Fruit fly (Drosophila melanogaster) whole organism, embryonic: ENCODE results near the gene CG33773.

Source experiments
- Antp ChIP-seq: fragments of 200-800 bp; sonication (Bioruptor generic); optimal IDR thresholded peaks from 3 replicates; lab custom pipeline; 2016; ENCODE audit warnings: missing biosample characterization, missing genetic modification characterization
- Asciz ChIP-seq: fragments of 200-800 bp; sonication (Bioruptor generic); optimal IDR thresholded peaks from 2 replicates; lab custom pipeline; 2017; ENCODE audit warnings: missing biosample characterization, mild to moderate bottlenecking, missing genetic modification characterization, missing genetic modification reagents
- Atf6 ChIP-seq: fragments of 200-800 bp; sonication (Bioruptor generic); IDR thresholded peaks from 2 replicates; pipeline ENCODE4 v1.3.6; 2022; ENCODE audit warnings: missing biosample characterization, missing genetic modification characterization
- CG10147 ChIP-seq: fragments of 200-800 bp; sonication (Bioruptor generic); optimal IDR thresholded peaks from 2 replicates; lab custom pipeline; 2019; ENCODE audit warnings: missing biosample characterization, mild to moderate bottlenecking, missing genetic modification characterization, moderate library complexity
- CG10366 ChIP-seq: fragments of 200-800 bp; sonication (Bioruptor generic); IDR thresholded peaks from 2 replicates; pipeline ENCODE4 v1.3.6; 2022; ENCODE audit warnings: missing biosample characterization, missing genetic modification characterization
- CG10959 ChIP-seq: fragments of 200-800 bp; sonication (Bioruptor generic); IDR thresholded peaks from 2 replicates; pipeline ENCODE4 v1.3.6; 2022; ENCODE audit warnings: missing biosample characterization, missing genetic modification characterization
- CG11456 ChIP-seq: fragments of 200-800 bp; sonication (Bioruptor generic); IDR thresholded peaks from 3 replicates; pipeline ENCODE4 v1.3.6; 2022; ENCODE audit warnings: missing biosample characterization, missing genetic modification characterization
- CG11560 ChIP-seq: fragments of 200-800 bp; sonication (Bioruptor generic); IDR thresholded peaks from 3 replicates; pipeline ENCODE4 v1.3.6; 2022; ENCODE audit warnings: missing biosample characterization, missing genetic modification characterization
- CG12659 ChIP-seq: fragments of 200-800 bp; sonication (Bioruptor generic); optimal IDR thresholded peaks from 3 replicates; lab custom pipeline; 2017; ENCODE audit warnings: mild to moderate bottlenecking, missing biosample characterization, missing genetic modification reagents, missing genetic modification characterization
- CG13894 ChIP-seq: fragments of 200-800 bp; sonication (Bioruptor generic); optimal IDR thresholded peaks from 3 replicates; lab custom pipeline; 2018; ENCODE audit warnings: missing biosample characterization, mild to moderate bottlenecking, missing genetic modification characterization, moderate library complexity
- CG1529 ChIP-seq: fragments of 200-800 bp; sonication (Bioruptor generic); optimal IDR thresholded peaks from 3 replicates; lab custom pipeline; 2018; ENCODE audit warnings: missing biosample characterization, missing genetic modification characterization
- CG15696 ChIP-seq: fragments of 200-800 bp; sonication (Bioruptor generic); optimal IDR thresholded peaks from 2 replicates; lab custom pipeline; 2019; ENCODE audit warnings: missing biosample characterization, mild to moderate bottlenecking, missing genetic modification characterization, moderate library complexity
- CG16813 ChIP-seq: fragments of 200-800 bp; sonication (Bioruptor generic); IDR thresholded peaks from 3 replicates; pipeline ENCODE4 v1.3.6; 2022; ENCODE audit warnings: missing biosample characterization, missing genetic modification characterization; ENCODE audit not compliant: partially characterized antibody
- CG17612 ChIP-seq: fragments of 200-800 bp; sonication (Bioruptor generic); IDR thresholded peaks from 2 replicates; pipeline ENCODE4 v1.3.6; 2022; ENCODE audit warnings: missing biosample characterization, missing genetic modification characterization
- CG2120 ChIP-seq: fragments of 200-800 bp; sonication (Bioruptor generic); optimal IDR thresholded peaks from 3 replicates; lab custom pipeline; 2016; ENCODE audit warnings: missing biosample characterization, missing genetic modification characterization
- CG2202 ChIP-seq: fragments of 200-800 bp; sonication (Bioruptor generic); optimal IDR thresholded peaks from 2 replicates; lab custom pipeline; 2018; ENCODE audit warnings: missing biosample characterization, mild to moderate bottlenecking, missing genetic modification characterization
- CG2678 ChIP-seq: fragments of 200-800 bp; sonication (Bioruptor generic); optimal IDR thresholded peaks from 3 replicates; lab custom pipeline; 2019; ENCODE audit warnings: missing biosample characterization, mild to moderate bottlenecking, missing genetic modification characterization, moderate library complexity
- CG31224 ChIP-seq: fragments of 200-800 bp; sonication (Bioruptor generic); IDR thresholded peaks from 2 replicates; pipeline ENCODE4 v1.3.6; 2022; ENCODE audit warnings: missing biosample characterization, missing genetic modification characterization
- CG3163 ChIP-seq: fragments of 200-800 bp; sonication (Bioruptor generic); optimal IDR thresholded peaks from 3 replicates; lab custom pipeline; 2016; ENCODE audit warnings: missing biosample characterization, missing genetic modification characterization
- CG3995 ChIP-seq: fragments of 200-800 bp; sonication (Bioruptor generic); optimal IDR thresholded peaks from 3 replicates; lab custom pipeline; 2016; ENCODE audit warnings: missing biosample characterization, missing genetic modification characterization
- CG7928 ChIP-seq: fragments of 200-800 bp; sonication (Bioruptor generic); optimal IDR thresholded peaks from 2 replicates; lab custom pipeline; 2017; ENCODE audit warnings: missing biosample characterization, mild to moderate bottlenecking, missing genetic modification characterization
- CG9609 ChIP-seq: fragments of 200-800 bp; sonication (Bioruptor generic); optimal IDR thresholded peaks from 3 replicates; lab custom pipeline; 2016; ENCODE audit warnings: missing biosample characterization, missing genetic modification characterization
- CG9932 ChIP-seq: fragments of 200-800 bp; sonication (Bioruptor generic); IDR thresholded peaks from 2 replicates; pipeline ENCODE4 v1.3.6; 2022; ENCODE audit warnings: missing biosample characterization, missing genetic modification characterization
- CTCF ChIP-seq: fragments of 200-800 bp; sonication (Bioruptor generic); optimal IDR thresholded peaks from 2 replicates; lab custom pipeline; 2017; ENCODE audit warnings: missing biosample characterization, mild to moderate bottlenecking, missing genetic modification characterization, moderate library complexity
- Dek ChIP-seq: fragments of 200-800 bp; sonication (Bioruptor generic); optimal IDR thresholded peaks from 3 replicates; lab custom pipeline; 2019; ENCODE audit warnings: missing biosample characterization, mild to moderate bottlenecking, missing genetic modification characterization, moderate library complexity
- Drgx ChIP-seq: fragments of 200-800 bp; sonication (Bioruptor generic); IDR thresholded peaks from 2 replicates; pipeline ENCODE4 v1.3.6; 2022; ENCODE audit warnings: missing biosample characterization, missing genetic modification characterization
- E2f2 ChIP-seq: fragments of 200-800 bp; sonication (Bioruptor generic); IDR thresholded peaks from 2 replicates; pipeline ENCODE4 v1.3.6; 2022; ENCODE audit warnings: missing biosample characterization, missing genetic modification characterization
- Jarid2 ChIP-seq: fragments of 200-800 bp; sonication (Bioruptor generic); optimal IDR thresholded peaks from 3 replicates; lab custom pipeline; 2017; ENCODE audit warnings: mild to moderate bottlenecking, missing biosample characterization, missing genetic modification reagents, missing genetic modification characterization
- NFAT ChIP-seq: fragments of 200-800 bp; sonication (Bioruptor generic); IDR thresholded peaks from 2 replicates; pipeline ENCODE4 v1.3.6; 2022; ENCODE audit warnings: missing biosample characterization, missing genetic modification characterization
- Nf-YB ChIP-seq: fragments of 200-800 bp; sonication (Bioruptor generic); optimal IDR thresholded peaks from 3 replicates; lab custom pipeline; 2019; ENCODE audit warnings: missing biosample characterization, mild to moderate bottlenecking, missing genetic modification characterization, moderate library complexity
- PHDP ChIP-seq: fragments of 200-800 bp; sonication (Bioruptor generic); optimal IDR thresholded peaks from 3 replicates; lab custom pipeline; 2018; ENCODE audit warnings: missing biosample characterization, mild to moderate bottlenecking, missing genetic modification characterization, moderate library complexity
- Rfx ChIP-seq: fragments of 200-800 bp; sonication (Bioruptor generic); IDR thresholded peaks from 2 replicates; pipeline ENCODE4 v1.3.6; 2022; ENCODE audit warnings: missing biosample characterization, missing genetic modification characterization
- TFAM ChIP-seq: fragments of 200-800 bp; sonication (Bioruptor generic); optimal IDR thresholded peaks from 2 replicates; lab custom pipeline; 2017; ENCODE audit warnings: missing biosample characterization, missing genetic modification characterization, inconsistent platforms
- Trl ChIP-seq, 3 experiments: fragments of >200 bp in 2 of 3; fragments of 200-800 bp in 1 of 3; sonication (Bioruptor generic) in 1 of 3; optimal IDR thresholded peaks; 2 replicates in 1 of 3; 3 replicates in 2 of 3; lab custom pipeline; 2016 to 2017; ENCODE audit warnings: missing biosample characterization in 1 of 3, missing genetic modification characterization in 1 of 3
- Usf ChIP-seq: fragments of 200-800 bp; sonication (Bioruptor generic); optimal IDR thresholded peaks from 2 replicates; lab custom pipeline; 2017; ENCODE audit warnings: missing genotype, missing biosample characterization, missing genetic modification characterization
- Vsx1 ChIP-seq: fragments of 200-800 bp; sonication (Bioruptor generic); optimal IDR thresholded peaks from 2 replicates; lab custom pipeline; 2017; ENCODE audit warnings: missing biosample characterization, mild to moderate bottlenecking, missing genetic modification characterization, missing genetic modification reagents
- Xrp1 ChIP-seq: fragments of 200-800 bp; sonication (Bioruptor generic); IDR thresholded peaks from 2 replicates; pipeline ENCODE4 v1.3.6; 2022; ENCODE audit warnings: missing biosample characterization, missing genetic modification characterization
- az2 ChIP-seq: fragments of 200-800 bp; sonication (Bioruptor generic); optimal IDR thresholded peaks from 3 replicates; lab custom pipeline; 2016; ENCODE audit warnings: missing biosample characterization, missing genetic modification characterization
- btn ChIP-seq: fragments of 200-800 bp; sonication (Bioruptor generic); optimal IDR thresholded peaks from 2 replicates; lab custom pipeline; 2016; ENCODE audit warnings: missing biosample characterization, missing genetic modification characterization
- cg ChIP-seq: fragments of 200-800 bp; sonication (Bioruptor generic); optimal IDR thresholded peaks from 3 replicates; lab custom pipeline; 2019; ENCODE audit warnings: missing biosample characterization, mild to moderate bottlenecking, missing genetic modification characterization, moderate library complexity
- chif ChIP-seq, 2 experiments: fragments of 200-800 bp; sonication (Bioruptor generic); optimal IDR thresholded peaks; 3 replicates each; lab custom pipeline; 2016; ENCODE audit warnings: missing biosample characterization in 2 of 2, missing genetic modification characterization in 2 of 2
- eve ChIP-seq, 2 experiments: fragments of >200 bp; optimal IDR thresholded peaks; 2 replicates each; lab custom pipeline; 2017; ENCODE audit warnings: missing biosample characterization in 2 of 2, missing genetic modification characterization in 2 of 2
- fd3F ChIP-seq: fragments of 200-800 bp; sonication (Bioruptor generic); optimal IDR thresholded peaks from 2 replicates; lab custom pipeline; 2018; ENCODE audit warnings: missing biosample characterization, mild to moderate bottlenecking, missing genetic modification characterization, moderate library complexity
- ftz-f1 ChIP-seq: fragments of 200-800 bp; sonication (Bioruptor generic); optimal IDR thresholded peaks from 2 replicates; lab custom pipeline; 2016; ENCODE audit warnings: missing biosample characterization, missing genetic modification characterization
- grn ChIP-seq: fragments of 200-800 bp; sonication (Bioruptor generic); optimal IDR thresholded peaks from 3 replicates; lab custom pipeline; 2017; ENCODE audit warnings: missing biosample characterization, missing genetic modification characterization
- klu ChIP-seq: fragments of 200-800 bp; sonication (Bioruptor generic); IDR thresholded peaks from 2 replicates; pipeline ENCODE4 v1.3.6; 2022; ENCODE audit warnings: missing biosample characterization, missing genetic modification characterization
- phol ChIP-seq: fragments of 200-800 bp; sonication (Bioruptor generic); optimal IDR thresholded peaks from 3 replicates; lab custom pipeline; 2018; ENCODE audit warnings: missing biosample characterization, mild to moderate bottlenecking, missing genetic modification characterization, moderate library complexity
- rib ChIP-seq: fragments of 200-800 bp; sonication (Bioruptor generic); IDR thresholded peaks from 2 replicates; pipeline ENCODE4 v1.3.6; 2022; ENCODE audit warnings: missing biosample characterization, missing genetic modification characterization
- sob ChIP-seq: fragments of 200-800 bp; sonication (Bioruptor generic); IDR thresholded peaks from 2 replicates; pipeline ENCODE4 v1.3.6; 2022; ENCODE audit warnings: missing biosample characterization, missing genetic modification characterization
- ssp ChIP-seq: fragments of 200-800 bp; sonication (Bioruptor generic); IDR thresholded peaks from 2 replicates; pipeline ENCODE4 v1.3.6; 2022; ENCODE audit warnings: missing biosample characterization, missing genetic modification characterization

CG33773 gene

dm6 chr3R:31062344-31062964 is 27.3 kb downstream of the CG33773 start (continued):
- TF ChIP-seq Drgx (GFP tag; lab: Robert Waterston, UW) = peak; percentile 81
- no peak for TF ChIP-seq sob (GFP tag; lab: Robert Waterston, UW)
- TF ChIP-seq eve (GFP tag; optimal IDR thresholded peaks at IDR 0.05; lab: Kevin White, UChicago) = peak in 1 of 2 experiments; percentile 62
- peak; percentile 5 for TF ChIP-seq CG12659
- no peak for TF ChIP-seq CG16813
- TF ChIP-seq PHDP (tag; lab: Kevin White, UChicago) = peak; percentile 23
- TF ChIP-seq Antp (GFP tag; lab: Kevin White, UChicago) = no peak
- TF ChIP-seq Asciz = no peak
- no peak for TF ChIP-seq CG2202
- peak; percentile 95 for TF ChIP-seq cg (GFP tag; lab: Kevin White, UChicago)
- no peak for TF ChIP-seq btn
- TF ChIP-seq CG3995 = no peak
- TF ChIP-seq chif (GFP tag; optimal IDR thresholded peaks at IDR 0.05; lab: Kevin White, UChicago) = peak in 1 of 2 experiments; percentile 35
- peak; percentile 5 for TF ChIP-seq az2
- no peak for TF ChIP-seq CG2678 (tag; lab: Kevin White, UChicago)
- no peak for TF ChIP-seq Vsx1 (GFP tag; lab: Kevin White, UChicago)
- TF ChIP-seq Xrp1 (GFP tag; lab: Robert Waterston, UW) = 0 out of 2 replicates have a peak, but pooled peaks have one; percentile 20
- TF ChIP-seq CG7928 = no peak
- TF ChIP-seq TFAM (GFP tag; lab: Kevin White, UChicago) = no peak
- peak; percentile 11 for TF ChIP-seq phol (tag; lab: Kevin White, UChicago)
- no peak for TF ChIP-seq CG13894
- no peak for TF ChIP-seq Atf6 (GFP tag; lab: Robert Waterston, UW)

- TF ChIP-seq CG1529 (GFP tag; lab: Kevin White, UChicago) = peak; percentile 59
- no peak for TF ChIP-seq NFAT (GFP tag; lab: Robert Waterston, UW)
- TF ChIP-seq Trl (optimal IDR thresholded peaks at IDR 0.05; lab: Kevin White, UChicago) = no peak
- TF ChIP-seq Trl (GFP tag; optimal IDR thresholded peaks at IDR 0.05; lab: Kevin White, UChicago) = no peak
- peak; percentile 26; the same call in 1 of the 2 replicates for TF ChIP-seq E2f2 (GFP tag; lab: Robert Waterston, UW)
- TF ChIP-seq Nf-YB (GFP tag; lab: Kevin White, UChicago) = peak; percentile 89
- TF ChIP-seq Dek (tag; lab: Kevin White, UChicago) = peak; percentile 13
- no peak; the same call in 1 of the 2 replicates for TF ChIP-seq Rfx
- TF ChIP-seq CG31224 (GFP tag; lab: Robert Waterston, UW) = peak; percentile 53
- TF ChIP-seq Usf (GFP tag; lab: Kevin White, UChicago) = peak; percentile 38
- no peak for TF ChIP-seq CG11560 (tag; lab: Robert Waterston, UW)
- peak in 1 of 2 experiments; percentile 15 for TF ChIP-seq eve (GFP tag; optimal IDR thresholded peaks at IDR 0.05; lab: Kevin White, UChicago)
- TF ChIP-seq rib (GFP tag; lab: Robert Waterston, UW) = no peak
- no peak for TF ChIP-seq CG3163 (GFP tag; lab: Kevin White, UChicago)
- no peak for TF ChIP-seq fd3F (GFP tag; lab: Kevin White, UChicago)
- TF ChIP-seq CG2120 (GFP tag; lab: Kevin White, UChicago) = no peak
- TF ChIP-seq CG11456 = no peak
- peak; percentile 53 for TF ChIP-seq ssp (GFP tag; lab: Robert Waterston, UW)
- 0 out of 2 replicates have a peak, but pooled peaks have one; percentile 13 for TF ChIP-seq CG9932
- TF ChIP-seq ftz-f1 (GFP tag; lab: Kevin White, UChicago) = no peak
- TF ChIP-seq grn (GFP tag; lab: Kevin White, UChicago) = no peak
- TF ChIP-seq CTCF (GFP tag; lab: Kevin White, UChicago) = no peak
- TF ChIP-seq CG9609 (GFP tag; lab: Kevin White, UChicago) = no peak
- peak; percentile 14 for TF ChIP-seq Jarid2 (GFP tag; lab: Kevin White, UChicago)
- no peak for TF ChIP-seq CG17612 (GFP tag; lab: Robert Waterston, UW)
- TF ChIP-seq CG10366 (GFP tag; lab: Robert Waterston, UW) = peak; percentile 48
- peak; percentile 96 for TF ChIP-seq CG15696 (tag; lab: Kevin White, UChicago)
- no peak for TF ChIP-seq klu (GFP tag; lab: Robert Waterston, UW)
- no peak for TF ChIP-seq CG10147 (GFP tag; lab: Kevin White, UChicago)
- TF ChIP-seq CG10959 = peak; percentile 87
Observed at dm6 chr3R:31064653-31065322, 29.6 kb downstream of the CG33773 start, which contains the start of gene Sox100B. Sox100B (plus strand) TSS chr3R:31065253.
